Worm (Caenorhabditis elegans): ENCODE results near the gene R166.3.

R166.3 gene

ce11 chrII:10548778-10549671 is 9.9 kb upstream of the R166.3 start (continued):
- no peak for TF ChIP-seq lin-11 (tag; optimal IDR thresholded peaks at IDR 0.05)
- TF ChIP-seq unc-3 (GFP tag; conservative IDR thresholded peaks at IDR 0.05): peak; percentile 38; the same call in 1 of the 2 replicates
- TF ChIP-seq unc-3 (tag; optimal IDR thresholded peaks at IDR 0.05): no peak
- no peak for TF ChIP-seq ceh-22 (tag; optimal IDR thresholded peaks at IDR 0.05)
- no peak for TF ChIP-seq fkh-6 (tag; optimal IDR thresholded peaks at IDR 0.05)
- no peak for TF ChIP-seq dmd-4 (tag; optimal IDR thresholded peaks at IDR 0.05; ENCODE audit: borderline replicate concordance)
- peak; percentile 61 for TF ChIP-seq ceh-14 (tag; optimal IDR thresholded peaks at IDR 0.05)
- peak; percentile 18 for TF ChIP-seq madf-2 (tag; optimal IDR thresholded peaks at IDR 0.05)
- TF ChIP-seq Y22D7AL.16 (tag; optimal IDR thresholded peaks at IDR 0.05): no peak
- peak; percentile 88 for TF ChIP-seq ceh-18 (tag; optimal IDR thresholded peaks at IDR 0.05)
- no peak for TF ChIP-seq lim-6 (tag; optimal IDR thresholded peaks at IDR 0.05)
- TF ChIP-seq unc-42 (tag; optimal IDR thresholded peaks at IDR 0.05): peak; percentile 70
- no peak for TF ChIP-seq ceh-9 (tag; optimal IDR thresholded peaks at IDR 0.05)
- no peak for TF ChIP-seq che-1 (tag; optimal IDR thresholded peaks at IDR 0.05)
- peak; percentile 42 for TF ChIP-seq pha-2 (tag; optimal IDR thresholded peaks at IDR 0.05)
- TF ChIP-seq unc-86 (tag; optimal IDR thresholded peaks at IDR 0.05): no peak
- no peak for TF ChIP-seq eyg-1 (tag; optimal IDR thresholded peaks at IDR 0.05)
- peak; percentile 32 for TF ChIP-seq pqm-1 (tag; optimal IDR thresholded peaks at IDR 0.05)
- TF ChIP-seq T23F11.4 (GFP tag; optimal IDR thresholded peaks at IDR 0.05): peak; percentile 30
- no peak for TF ChIP-seq tbx-7 (tag; optimal IDR thresholded peaks at IDR 0.05)
- peak; percentile 90 for TF ChIP-seq ref-2 (tag; optimal IDR thresholded peaks at IDR 0.05)
- TF ChIP-seq ceh-34 (tag; optimal IDR thresholded peaks at IDR 0.05): peak; percentile 92
- TF ChIP-seq pax-1 (tag; optimal IDR thresholded peaks at IDR 0.05): peak; percentile 42
- no peak for TF ChIP-seq ceh-48 (tag; optimal IDR thresholded peaks at IDR 0.05)
- TF ChIP-seq K09A11.1 (tag; optimal IDR thresholded peaks at IDR 0.05; ENCODE audit: insufficient read depth): peak; percentile 15
- peak; percentile 53 for TF ChIP-seq mec-3 (tag; optimal IDR thresholded peaks at IDR 0.05; ENCODE audit: borderline replicate concordance)
- peak; percentile 28 for TF ChIP-seq unc-55 (GFP tag; optimal IDR thresholded peaks at IDR 0.05)
- TF ChIP-seq F13H6.1 (tag; optimal IDR thresholded peaks at IDR 0.05): peak; percentile 31

- peak; percentile 10 for TF ChIP-seq ceh-31 (tag; optimal IDR thresholded peaks at IDR 0.05)
- TF ChIP-seq elt-2 (tag; optimal IDR thresholded peaks at IDR 0.05): peak; percentile 39
- no peak for TF ChIP-seq pag-3 (tag; optimal IDR thresholded peaks at IDR 0.05; ENCODE audit: borderline replicate concordance)
- TF ChIP-seq hlh-30 (tag; optimal IDR thresholded peaks at IDR 0.05; ENCODE audit: insufficient read depth): peak; percentile 92
- no peak for TF ChIP-seq gmeb-2 (tag; optimal IDR thresholded peaks at IDR 0.05)
Measured at ce11 chrII:10547803-10548693, 8.9 kb upstream of the R166.3 start.

DNA sequence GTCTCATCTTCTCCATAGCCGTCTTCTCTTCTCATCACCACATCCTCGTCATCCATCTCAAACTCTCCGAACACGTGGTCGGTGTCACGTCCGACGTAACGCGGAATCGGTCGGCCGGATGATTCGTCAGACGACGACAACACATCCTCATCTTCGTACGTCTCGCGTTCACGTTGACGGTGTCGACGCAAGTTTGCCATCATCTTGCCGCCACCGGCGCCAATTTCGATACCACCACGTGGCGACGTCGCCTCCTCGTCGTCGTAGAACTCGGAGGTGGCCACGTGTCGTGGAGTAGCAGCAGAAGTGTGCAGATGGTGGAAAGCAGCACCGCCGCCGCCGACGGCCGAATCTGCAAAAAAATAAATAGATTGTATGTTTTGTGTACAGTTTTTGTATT is 8.2 kb upstream of the R166.3 start:
- TF ChIP-seq fkh-6 (tag; optimal IDR thresholded peaks at IDR 0.05): no peak
- TF ChIP-seq ceh-34 (tag; optimal IDR thresholded peaks at IDR 0.05): no peak
- TF ChIP-seq eyg-1 (tag; optimal IDR thresholded peaks at IDR 0.05): no peak
- TF ChIP-seq Y22D7AL.16 (tag; optimal IDR thresholded peaks at IDR 0.05): no peak
- TF ChIP-seq hlh-8 (tag; optimal IDR thresholded peaks at IDR 0.05): peak; percentile 26
- peak; percentile 12 for TF ChIP-seq elt-4 (tag; optimal IDR thresholded peaks at IDR 0.05)
- peak; percentile 11 for TF ChIP-seq hlh-6 (tag; optimal IDR thresholded peaks at IDR 0.05)
- TF ChIP-seq odd-2 (tag; optimal IDR thresholded peaks at IDR 0.05): no peak
- TF ChIP-seq F13H6.1 (tag; optimal IDR thresholded peaks at IDR 0.05): no peak
- peak; percentile 17 for TF ChIP-seq lim-6 (tag; optimal IDR thresholded peaks at IDR 0.05)
- peak; percentile 24 for TF ChIP-seq tbx-7 (tag; optimal IDR thresholded peaks at IDR 0.05)
- no peak for TF ChIP-seq ceh-30 (tag; optimal IDR thresholded peaks at IDR 0.05)
